Fruit fly (Drosophila melanogaster) whole organism, wandering third instar larva: Measurements from ENCODE around the gene CG7126.

Source experiments
- dl ChIP-seq, 2 experiments: fragments of 175-275, 200-275 bp in 1 of 2; fragments of 200-275 bp in 1 of 2; sonication (Bioruptor generic); optimal IDR thresholded peaks; lab custom pipeline; 2018; ENCODE audit warnings: mild to moderate bottlenecking in 2 of 2, missing biosample characterization in 2 of 2, missing genetic modification characterization in 2 of 2, moderate library complexity in 2 of 2; ENCODE audit not compliant: partially characterized antibody in 2 of 2, insufficient read depth in 1 of 2
- dsf ChIP-seq: sonication (Bioruptor generic); optimal IDR thresholded peaks from 2 replicates; lab custom pipeline; 2016; ENCODE audit warnings: missing biosample characterization, missing genetic modification characterization, borderline replicate concordance

DNA sequence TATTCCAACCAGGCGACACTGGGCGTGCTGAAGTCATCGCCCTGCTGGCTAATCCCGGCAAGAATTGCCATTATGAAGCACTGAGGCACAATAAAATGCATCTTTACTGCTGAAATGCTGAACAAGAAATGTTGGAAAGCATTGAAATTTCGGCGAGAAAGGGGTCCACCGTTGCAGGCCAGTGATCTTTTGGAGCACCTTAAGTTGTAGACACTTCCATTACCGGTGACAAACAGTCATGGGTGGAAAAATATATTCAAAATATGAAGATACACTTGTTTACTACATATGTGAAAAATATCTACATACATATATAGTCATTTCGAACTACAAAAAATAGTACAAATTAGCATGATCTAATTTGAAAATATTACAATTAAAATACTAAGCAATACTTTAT lies at the start of gene CG7126:
- TF ChIP-seq dsf: no peak
- no peak for TF ChIP-seq dl (GFP tag; optimal IDR thresholded peaks at IDR 0.05; lab: Kevin White, UChicago; ENCODE audit: insufficient read depth in 1 of 2, partially characterized antibody in 2 of 2)
